Worm (Caenorhabditis elegans) whole organism, young adult: ENCODE results near the gene D2023.3.

Experiments used
- let-607 ChIP-seq, 2 experiments: fragments of 200-800 bp in 1 of 2; sonication (Bioruptor generic) in 1 of 2; sonication (generic microtip) in 1 of 2; optimal IDR thresholded peaks; 2 replicates each; lab custom pipeline; 2016 to 2018; ENCODE audit warnings: mild to moderate bottlenecking in 2 of 2, missing compliant biosample characterization in 2 of 2, missing genetic modification characterization in 2 of 2, moderate library complexity in 2 of 2, missing genotype in 1 of 2
- lin-40 ChIP-seq: sonication (generic microtip); optimal IDR thresholded peaks from 2 replicates; lab custom pipeline; 2016; ENCODE audit warnings: missing genetic modification characterization, mild to moderate bottlenecking, missing compliant biosample characterization, missing genotype, missing genetic modification reagents
- repo-1 ChIP-seq: sonication (generic microtip); optimal IDR thresholded peaks from 2 replicates; lab custom pipeline; 2017; ENCODE audit warnings: mild to moderate bottlenecking, missing genetic modification characterization, missing compliant biosample characterization
- snpc-3.4 ChIP-seq: sonication (generic microtip); optimal IDR thresholded peaks from 2 replicates; lab custom pipeline; 2017; ENCODE audit warnings: missing genetic modification characterization, mild to moderate bottlenecking, missing compliant biosample characterization, antibody characterized with exemption, moderate library complexity, missing genotype, missing genetic modification reagents
- ztf-25 ChIP-seq: fragments of 200-800 bp; sonication (Bioruptor generic); IDR thresholded peaks from 2 replicates; pipeline ENCODE4 v1.3.6; 2022; ENCODE audit warnings: missing genetic modification reagents, missing genetic modification characterization, missing compliant biosample characterization

ce11 chrV:11833319-11833718 lies 21.5 kb upstream of the D2023.3 start, which contains the start of gene pho-8:
- TF ChIP-seq ztf-25 (GFP tag; lab: Robert Waterston, UW) (no peak), snpc-3.4 (tag; lab: Kevin White, UChicago) (no peak), lin-40 (tag; lab: Kevin White, UChicago) (no peak), repo-1 (no peak), let-607 (tag; optimal IDR thresholded peaks at IDR 0.05; lab: Kevin White, UChicago) (no peak)
